Worm (Caenorhabditis elegans) whole organism, L1 larva: ENCODE data around the gene nop-1.

ENCODE experiments used
- C04F5.9 ChIP-seq: sonication (generic microtip); optimal IDR thresholded peaks from 2 replicates; lab custom pipeline; 2016; ENCODE audit warnings: missing genetic modification characterization, missing compliant biosample characterization
- C16A3.4 ChIP-seq: fragments of 150-350 bp; optimal IDR thresholded peaks from 2 replicates; lab custom pipeline; 2014; ENCODE audit warnings: missing biosample characterization, missing genetic modification characterization
- alr-1 ChIP-seq: fragments of 200-800 bp; sonication (Bioruptor generic); optimal IDR thresholded peaks from 2 replicates; lab custom pipeline; 2018; ENCODE audit warnings: borderline replicate concordance, mild to moderate bottlenecking, missing genetic modification characterization, missing compliant biosample characterization
- aly-2 ChIP-seq: fragments of 150-350 bp; optimal IDR thresholded peaks from 2 replicates; lab custom pipeline; 2014; ENCODE audit warnings: missing biosample characterization, missing genetic modification characterization
- blmp-1 ChIP-seq: fragments of 150-350 bp; optimal IDR thresholded peaks from 2 replicates; lab custom pipeline; 2014; ENCODE audit warnings: missing biosample characterization, missing genetic modification characterization
- ceh-63 ChIP-seq: fragments of 200-800 bp; sonication (Bioruptor generic); optimal IDR thresholded peaks from 2 replicates; lab custom pipeline; 2018; ENCODE audit warnings: mild to moderate bottlenecking, missing genetic modification characterization, missing compliant biosample characterization
- ceh-8 ChIP-seq: fragments of 200-800 bp; sonication (Bioruptor generic); optimal IDR thresholded peaks from 2 replicates; lab custom pipeline; 2018; ENCODE audit warnings: mild to moderate bottlenecking, missing genetic modification characterization, moderate library complexity, missing compliant biosample characterization
- ceh-82 ChIP-seq, 3 experiments: fragments of 150-350 bp in 1 of 3; sonication (generic microtip) in 2 of 3; optimal IDR thresholded peaks; 2 replicates each; lab custom pipeline; 2014 to 2017; ENCODE audit warnings: missing biosample characterization in 3 of 3, missing genetic modification characterization in 3 of 3
- ceh-88 ChIP-seq: fragments of 200-800 bp; sonication (Bioruptor generic); IDR thresholded peaks from 2 replicates; pipeline ENCODE4 v1.3.6; 2022; ENCODE audit warnings: missing genetic modification characterization, missing compliant biosample characterization
- ceh-90 ChIP-seq: sonication (generic microtip); optimal IDR thresholded peaks from 2 replicates; lab custom pipeline; 2016; ENCODE audit warnings: missing genetic modification characterization, missing compliant biosample characterization
- dsc-1 ChIP-seq: sonication (generic microtip); optimal IDR thresholded peaks from 2 replicates; lab custom pipeline; 2016; ENCODE audit warnings: mild to moderate bottlenecking, missing genetic modification characterization, missing compliant biosample characterization
- efl-1 ChIP-seq, 4 experiments: fragments of 150-350 bp; optimal IDR thresholded peaks in 3 of 4; peaks in 1 of 4; 1 replicate in 1 of 4; 2 replicates in 3 of 4; lab custom pipeline; 2014; ENCODE audit warnings: missing biosample characterization in 2 of 4, missing genetic modification characterization in 2 of 4, missing genetic modification reagents in 2 of 4
- egl-27 ChIP-seq, 2 experiments: fragments of 150-350 bp in 1 of 2; sonication (generic microtip); optimal IDR thresholded peaks; 3 replicates each; lab custom pipeline; 2017 to 2018; ENCODE audit warnings: missing biosample characterization in 2 of 2, missing genetic modification characterization in 2 of 2, missing genetic modification reagents in 2 of 2
- elt-2 ChIP-seq: sonication (generic microtip); optimal IDR thresholded peaks from 2 replicates; lab custom pipeline; 2016; ENCODE audit warnings: missing genetic modification characterization, mild to moderate bottlenecking, inconsistent platforms, missing compliant biosample characterization, missing genetic modification reagents
- ets-5 ChIP-seq: fragments of 200-800 bp; sonication (Bioruptor generic); IDR thresholded peaks from 2 replicates; pipeline ENCODE4 v1.3.6; 2022; ENCODE audit warnings: missing genetic modification characterization, missing compliant biosample characterization
- fkh-10 ChIP-seq: sonication (generic microtip); optimal IDR thresholded peaks from 2 replicates; lab custom pipeline; 2017; ENCODE audit warnings: missing biosample characterization, missing genetic modification reagents, missing genetic modification characterization
- fkh-4 ChIP-seq: sonication (generic microtip); optimal IDR thresholded peaks from 2 replicates; lab custom pipeline; 2016; ENCODE audit warnings: missing compliant biosample characterization, missing genetic modification characterization, borderline replicate concordance
- fkh-8 ChIP-seq: sonication (generic microtip); optimal IDR thresholded peaks from 2 replicates; lab custom pipeline; 2016; ENCODE audit warnings: mild to moderate bottlenecking, missing genetic modification characterization, missing compliant biosample characterization
- hlh-4 ChIP-seq: sonication (generic microtip); optimal IDR thresholded peaks from 2 replicates; lab custom pipeline; 2016; ENCODE audit warnings: mild to moderate bottlenecking, missing genetic modification characterization, missing compliant biosample characterization
- hpl-2 ChIP-seq: fragments of 150-350 bp; optimal IDR thresholded peaks from 2 replicates; lab custom pipeline; 2014; ENCODE audit warnings: missing biosample characterization, missing genetic modification reagents, missing genetic modification characterization
- isw-1 ChIP-seq: fragments of 200-800 bp; sonication (Bioruptor generic); IDR thresholded peaks from 2 replicates; pipeline ENCODE4 v1.3.6; 2022; ENCODE audit warnings: missing genetic modification characterization, missing compliant biosample characterization
- lin-13 ChIP-seq: fragments of 150-350 bp; optimal IDR thresholded peaks from 2 replicates; lab custom pipeline; 2014; ENCODE audit warnings: missing biosample characterization, missing genetic modification reagents, missing genetic modification characterization
- lin-15B ChIP-seq: fragments of 150-350 bp; sonication (generic microtip); optimal IDR thresholded peaks from 3 replicates; lab custom pipeline; 2014; ENCODE audit warnings: missing biosample characterization, missing genetic modification characterization
- lin-35 ChIP-seq, 2 experiments: fragments of 150-350 bp; optimal IDR thresholded peaks; 2 replicates each; lab custom pipeline; 2014; ENCODE audit warnings: missing biosample characterization in 2 of 2, missing genetic modification characterization in 2 of 2, missing genetic modification reagents in 2 of 2
- lir-3 ChIP-seq: sonication (generic microtip); optimal IDR thresholded peaks from 2 replicates; lab custom pipeline; 2016; ENCODE audit warnings: mild to moderate bottlenecking, missing genetic modification characterization, moderate library complexity, missing compliant biosample characterization; ENCODE audit not compliant: poor library complexity
- mdl-1 ChIP-seq, 2 experiments: fragments of 150-350 bp; optimal IDR thresholded peaks; 2 replicates each; lab custom pipeline; 2014 to 2017; ENCODE audit warnings: missing biosample characterization in 2 of 2, missing genetic modification characterization in 2 of 2, inconsistent platforms in 1 of 2
- mef-2 ChIP-seq: fragments of 150-350 bp; optimal IDR thresholded peaks from 2 replicates; lab custom pipeline; 2014; ENCODE audit warnings: missing biosample characterization, missing genetic modification characterization
- mep-1 ChIP-seq: fragments of 150-350 bp; optimal IDR thresholded peaks from 2 replicates; lab custom pipeline; 2014; ENCODE audit warnings: missing biosample characterization, missing genetic modification characterization
- nhr-12 ChIP-seq: sonication (generic microtip); optimal IDR thresholded peaks from 2 replicates; lab custom pipeline; 2017; ENCODE audit warnings: missing biosample characterization, missing genetic modification characterization
- nhr-19 ChIP-seq: fragments of 200-800 bp; sonication (Bioruptor generic); conservative IDR thresholded peaks from 2 replicates; pipeline ENCODE4 v1.3.6; 2022; ENCODE audit warnings: missing genetic modification characterization, missing compliant biosample characterization
- nhr-20 ChIP-seq: sonication (generic microtip); optimal IDR thresholded peaks from 2 replicates; lab custom pipeline; 2016; ENCODE audit warnings: mild to moderate bottlenecking, missing genetic modification characterization, missing compliant biosample characterization
- nhr-28 ChIP-seq: fragments of 150-350 bp; optimal IDR thresholded peaks from 2 replicates; lab custom pipeline; 2014; ENCODE audit warnings: missing biosample characterization, missing genetic modification characterization
- nhr-47 ChIP-seq: sonication (generic microtip); optimal IDR thresholded peaks from 2 replicates; lab custom pipeline; 2016; ENCODE audit warnings: mild to moderate bottlenecking, missing genetic modification characterization, moderate library complexity, missing compliant biosample characterization
- nhr-71 ChIP-seq: sonication (generic microtip); optimal IDR thresholded peaks from 2 replicates; lab custom pipeline; 2016; ENCODE audit warnings: mild to moderate bottlenecking, missing genetic modification characterization, moderate library complexity, missing compliant biosample characterization
- nhr-76 ChIP-seq: sonication (generic microtip); optimal IDR thresholded peaks from 2 replicates; lab custom pipeline; 2017; ENCODE audit warnings: missing biosample characterization, missing genetic modification characterization
- nhr-77 ChIP-seq: fragments of 150-350 bp; optimal IDR thresholded peaks from 2 replicates; lab custom pipeline; 2014; ENCODE audit warnings: missing biosample characterization, missing genetic modification characterization
- nhr-84 ChIP-seq: sonication (generic microtip); optimal IDR thresholded peaks from 2 replicates; lab custom pipeline; 2017; ENCODE audit warnings: missing biosample characterization, missing genetic modification characterization
- nhr-85 ChIP-seq: sonication (generic microtip); peaks from one replicate; lab custom pipeline; 2016; ENCODE audit warnings: missing genetic modification characterization, inconsistent platforms, missing compliant biosample characterization
- pag-3 ChIP-seq: sonication (generic microtip); optimal IDR thresholded peaks from 2 replicates; lab custom pipeline; 2017; ENCODE audit warnings: missing genetic modification characterization, mild to moderate bottlenecking, missing compliant biosample characterization, antibody characterized with exemption, borderline replicate concordance; ENCODE audit not compliant: insufficient read depth
- pax-3 ChIP-seq: fragments of 200-800 bp; sonication (Bioruptor generic); optimal IDR thresholded peaks from 2 replicates; lab custom pipeline; 2018; ENCODE audit warnings: mild to moderate bottlenecking, missing genetic modification characterization, moderate library complexity, missing compliant biosample characterization
- pqm-1 ChIP-seq: sonication (generic microtip); optimal IDR thresholded peaks from 3 replicates; lab custom pipeline; 2017; ENCODE audit warnings: missing biosample characterization, missing genetic modification characterization
- snpc-4 ChIP-seq: fragments of 150-350 bp; optimal IDR thresholded peaks from 2 replicates; lab custom pipeline; 2014; ENCODE audit warnings: missing biosample characterization, missing genetic modification characterization
- snu-23 ChIP-seq: sonication (generic microtip); optimal IDR thresholded peaks from 2 replicates; lab custom pipeline; 2016; ENCODE audit warnings: missing genetic modification characterization, missing compliant biosample characterization
- sox-4 ChIP-seq: sonication (generic microtip); optimal IDR thresholded peaks from 2 replicates; lab custom pipeline; 2016; ENCODE audit warnings: missing genetic modification characterization, missing compliant biosample characterization
- swsn-7 ChIP-seq: sonication (generic microtip); optimal IDR thresholded peaks from 2 replicates; lab custom pipeline; 2016; ENCODE audit warnings: missing genetic modification characterization, missing compliant biosample characterization
- tlp-1 ChIP-seq: fragments of 150-350 bp; optimal IDR thresholded peaks from 2 replicates; lab custom pipeline; 2014; ENCODE audit warnings: missing biosample characterization, missing genetic modification characterization
- unc-30 ChIP-seq: sonication (generic microtip); optimal IDR thresholded peaks from 2 replicates; lab custom pipeline; 2017; ENCODE audit warnings: missing biosample characterization, missing genetic modification characterization
- unc-86 ChIP-seq: sonication (generic microtip); optimal IDR thresholded peaks from 2 replicates; lab custom pipeline; 2016; ENCODE audit warnings: missing genetic modification characterization, missing compliant biosample characterization
- unc-98 ChIP-seq: fragments of 200-800 bp; sonication (Bioruptor generic); IDR thresholded peaks from 2 replicates; pipeline ENCODE4 v1.3.6; 2022; ENCODE audit warnings: missing genetic modification characterization, missing compliant biosample characterization
- vab-15 ChIP-seq: sonication (generic microtip); optimal IDR thresholded peaks from 2 replicates; lab custom pipeline; 2017; ENCODE audit warnings: missing genotype, mild to moderate bottlenecking, missing genetic modification characterization, missing compliant biosample characterization
- xbp-1 ChIP-seq: sonication (generic microtip); optimal IDR thresholded peaks from 2 replicates; lab custom pipeline; 2016; ENCODE audit warnings: missing genetic modification characterization, missing compliant biosample characterization
- ztf-11 ChIP-seq, 2 experiments: sonication (generic microtip); optimal IDR thresholded peaks; 2 replicates each; lab custom pipeline; 2016 to 2017; ENCODE audit warnings: missing genetic modification characterization in 2 of 2, missing biosample characterization in 1 of 2, missing compliant biosample characterization in 1 of 2
- ztf-4 ChIP-seq: fragments of 150-350 bp; optimal IDR thresholded peaks from 2 replicates; lab custom pipeline; 2014; ENCODE audit warnings: missing biosample characterization, missing genetic modification characterization

nop-1 gene

DNA sequence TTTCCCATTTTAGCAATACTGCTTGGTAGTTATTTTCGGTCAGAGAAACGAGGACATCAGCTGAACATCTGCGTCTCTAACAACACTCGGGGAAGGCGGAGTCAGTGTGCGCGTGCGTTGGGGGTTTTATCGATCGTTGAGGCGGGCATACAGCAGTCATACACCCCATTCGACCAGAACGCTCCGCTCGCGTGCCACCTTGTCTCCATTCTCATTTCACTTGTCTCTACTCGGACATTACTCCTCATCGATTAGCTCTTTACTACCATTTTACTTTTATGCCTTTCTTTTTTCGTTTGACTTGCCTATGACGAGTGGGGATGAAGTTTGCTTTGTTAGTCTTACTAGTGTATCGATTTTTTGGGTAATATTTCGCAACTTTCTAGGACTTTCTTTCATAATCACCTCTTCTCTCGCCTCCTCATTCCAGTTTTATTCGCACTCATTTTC, 18.0 kb upstream of the nop-1 start (continued):
- peak in 1 of 2 experiments; percentile 38 for TF ChIP-seq ztf-11 (tag; optimal IDR thresholded peaks at IDR 0.05; lab: Kevin White, UChicago)
- peak; percentile 49 for TF ChIP-seq xbp-1 (tag; lab: Kevin White, UChicago)
- no peak for TF ChIP-seq pqm-1 (tag; lab: Kevin White, UChicago)
- TF ChIP-seq unc-98 (GFP tag; lab: Robert Waterston, UW): no peak
- no peak for TF ChIP-seq nhr-84 (tag; lab: Kevin White, UChicago)
- no peak for TF ChIP-seq pax-3 (tag; lab: Kevin White, UChicago)
- TF ChIP-seq unc-30: no peak
- TF ChIP-seq ztf-4 (tag; lab: Kevin White, UChicago): peak; percentile 27
- TF ChIP-seq mep-1 (tag; lab: Kevin White, UChicago): no peak
- peak; percentile 71 for TF ChIP-seq nhr-71 (tag; lab: Kevin White, UChicago)
- TF ChIP-seq lin-15B (tag; lab: Kevin White, UChicago): no peak
- no peak for TF ChIP-seq nhr-12 (tag; lab: Kevin White, UChicago)
- peak; percentile 24 for TF ChIP-seq dsc-1 (tag; lab: Kevin White, UChicago)
- no peak for TF ChIP-seq sox-4 (tag; lab: Kevin White, UChicago)
- no peak for TF ChIP-seq ceh-63 (GFP tag; lab: Kevin White, UChicago)
- TF ChIP-seq nhr-19 (GFP tag; lab: Robert Waterston, UW): peak; percentile 55
- peak; percentile 36 for TF ChIP-seq blmp-1 (tag; lab: Kevin White, UChicago)
- TF ChIP-seq efl-1 (optimal IDR thresholded peaks at IDR 0.05; lab: Kevin White, UChicago): peak; percentile 26 to 29
- peak in 1 of 2 experiments; percentile 78 for TF ChIP-seq efl-1 (GFP tag; optimal IDR thresholded peaks at IDR 0.05 in 1 of 2; lab: Kevin White, UChicago)
- TF ChIP-seq aly-2 (tag; lab: Kevin White, UChicago): peak; percentile 68
- peak; percentile 60 for TF ChIP-seq lin-13 (GFP tag; lab: Kevin White, UChicago)
- TF ChIP-seq tlp-1 (tag; lab: Kevin White, UChicago): no peak
- TF ChIP-seq mdl-1 (tag; optimal IDR thresholded peaks at IDR 0.05; lab: Kevin White, UChicago): peak in 1 of 2 experiments; percentile 94
- TF ChIP-seq lir-3 (tag; lab: Kevin White, UChicago): peak; percentile 45
- peak; percentile 52 for TF ChIP-seq swsn-7 (tag; lab: Kevin White, UChicago)
- peak; percentile 81 for TF ChIP-seq snu-23 (GFP tag; lab: Kevin White, UChicago)
- TF ChIP-seq alr-1: no peak
- TF ChIP-seq ceh-90: no peak
- peak; percentile 39 for TF ChIP-seq mef-2 (tag; lab: Kevin White, UChicago)
- TF ChIP-seq fkh-8 (tag; lab: Kevin White, UChicago): peak; percentile 70
- peak; percentile 29 for TF ChIP-seq unc-86 (tag; lab: Kevin White, UChicago)
- TF ChIP-seq ceh-88 (GFP tag; lab: Robert Waterston, UW): no peak
- TF ChIP-seq elt-2 (tag; lab: Kevin White, UChicago): no peak
- no peak for TF ChIP-seq egl-27 (tag; optimal IDR thresholded peaks at IDR 0.05; lab: Kevin White, UChicago)
- TF ChIP-seq C16A3.4: peak; percentile 55
- no peak for TF ChIP-seq vab-15 (tag; lab: Kevin White, UChicago)
- TF ChIP-seq ceh-82 (tag; optimal IDR thresholded peaks at IDR 0.05; lab: Kevin White, UChicago): peak in 1 of 3 experiments; percentile 67
- TF ChIP-seq nhr-47 (tag; lab: Kevin White, UChicago): peak; percentile 49
- TF ChIP-seq ets-5 (GFP tag; lab: Robert Waterston, UW): no peak
- no peak for TF ChIP-seq nhr-28
- peak; percentile 15 for TF ChIP-seq ceh-8 (GFP tag; lab: Kevin White, UChicago)
- TF ChIP-seq hlh-4: no peak
- TF ChIP-seq fkh-4 (tag; lab: Kevin White, UChicago): no peak
- TF ChIP-seq nhr-77 (tag; lab: Kevin White, UChicago): peak; percentile 3
- peak; percentile 46 for TF ChIP-seq snpc-4
- no peak for TF ChIP-seq pag-3 (tag; lab: Kevin White, UChicago)
- TF ChIP-seq fkh-10 (GFP tag; lab: Kevin White, UChicago): no peak
- peak; percentile 75 for TF ChIP-seq nhr-85
- TF ChIP-seq lin-35 (GFP tag; optimal IDR thresholded peaks at IDR 0.05; lab: Kevin White, UChicago): peak; percentile 48 to 75
- TF ChIP-seq nhr-76: no peak
- TF ChIP-seq C04F5.9 (tag; lab: Kevin White, UChicago): no peak
- TF ChIP-seq nhr-20 (tag; lab: Kevin White, UChicago): peak; percentile 59
- no peak for TF ChIP-seq isw-1 (GFP tag; lab: Robert Waterston, UW)
- TF ChIP-seq hpl-2 (GFP tag; lab: Kevin White, UChicago): no peak
